Fruit fly (Drosophila melanogaster) whole organism, embryonic: ENCODE measurements around the gene Eig71Ej.

Experiments used
- B-H1 ChIP-seq: fragments of 200-800 bp; sonication (Bioruptor generic); IDR thresholded peaks from 3 replicates; pipeline ENCODE4 v1.3.6; 2022; ENCODE audit warnings: missing biosample characterization, missing genetic modification characterization
- C15 ChIP-seq: fragments of 200-800 bp; sonication (Bioruptor generic); IDR thresholded peaks from 3 replicates; pipeline ENCODE4 v1.3.6; 2022; ENCODE audit warnings: missing biosample characterization, missing genetic modification characterization
- CG12299 ChIP-seq: fragments of 200-800 bp; sonication (Bioruptor generic); optimal IDR thresholded peaks from 2 replicates; lab custom pipeline; 2018; ENCODE audit warnings: missing biosample characterization, mild to moderate bottlenecking, missing genetic modification characterization
- CG2116 ChIP-seq: fragments of 200-800 bp; sonication (Bioruptor generic); optimal IDR thresholded peaks from 3 replicates; lab custom pipeline; 2018; ENCODE audit warnings: missing biosample characterization, mild to moderate bottlenecking, missing genetic modification characterization
- CG30020 ChIP-seq: fragments of 200-800 bp; optimal IDR thresholded peaks from 2 replicates; lab custom pipeline; 2019; ENCODE audit warnings: missing biosample characterization, mild to moderate bottlenecking, missing genetic modification characterization, moderate library complexity
- CG3163 ChIP-seq: fragments of 200-800 bp; sonication (Bioruptor generic); optimal IDR thresholded peaks from 3 replicates; lab custom pipeline; 2016; ENCODE audit warnings: missing biosample characterization, missing genetic modification characterization
- CG32532 ChIP-seq: fragments of 200-800 bp; sonication (Bioruptor generic); IDR thresholded peaks from 2 replicates; pipeline ENCODE4 v1.3.6; 2022; ENCODE audit warnings: missing biosample characterization, missing genetic modification characterization
- CG34224 ChIP-seq: fragments of 200-800 bp; sonication (Bioruptor generic); IDR thresholded peaks from 3 replicates; pipeline ENCODE4 v1.3.6; 2022; ENCODE audit warnings: missing biosample characterization, missing genetic modification characterization; ENCODE audit not compliant: partially characterized antibody
- CG4854 ChIP-seq: fragments of 200-800 bp; sonication (Bioruptor generic); optimal IDR thresholded peaks from 2 replicates; lab custom pipeline; 2016; ENCODE audit warnings: missing biosample characterization, missing genetic modification characterization, inconsistent platforms
- CG5953 ChIP-seq: fragments of 200-800 bp; sonication (Bioruptor generic); IDR thresholded peaks from 2 replicates; pipeline ENCODE4 v1.3.6; 2022; ENCODE audit warnings: missing biosample characterization, missing genetic modification characterization
- CG6854 ChIP-seq: fragments of 200-800 bp; sonication (Bioruptor generic); optimal IDR thresholded peaks from 3 replicates; lab custom pipeline; 2017; ENCODE audit warnings: missing biosample characterization, mild to moderate bottlenecking, missing genetic modification characterization
- CG9437 ChIP-seq: fragments of 200-800 bp; sonication (Bioruptor generic); optimal IDR thresholded peaks from 2 replicates; lab custom pipeline; 2018; ENCODE audit warnings: missing biosample characterization, mild to moderate bottlenecking, missing genetic modification characterization
- CG9609 ChIP-seq: fragments of 200-800 bp; sonication (Bioruptor generic); optimal IDR thresholded peaks from 3 replicates; lab custom pipeline; 2016; ENCODE audit warnings: missing biosample characterization, missing genetic modification characterization
- CTCF ChIP-seq: fragments of 200-800 bp; sonication (Bioruptor generic); optimal IDR thresholded peaks from 2 replicates; lab custom pipeline; 2017; ENCODE audit warnings: missing biosample characterization, mild to moderate bottlenecking, missing genetic modification characterization, moderate library complexity
- E2f2 ChIP-seq: fragments of 200-800 bp; sonication (Bioruptor generic); IDR thresholded peaks from 2 replicates; pipeline ENCODE4 v1.3.6; 2022; ENCODE audit warnings: missing biosample characterization, missing genetic modification characterization
- HHEX ChIP-seq: fragments of 200-800 bp; sonication (Bioruptor generic); optimal IDR thresholded peaks from 3 replicates; lab custom pipeline; 2017; ENCODE audit warnings: missing biosample characterization, mild to moderate bottlenecking, missing genetic modification characterization, missing genetic modification reagents
- HmgZ ChIP-seq: fragments of 200-800 bp; sonication (Bioruptor generic); optimal IDR thresholded peaks from 2 replicates; lab custom pipeline; 2018; ENCODE audit warnings: missing biosample characterization, mild to moderate bottlenecking, missing genetic modification characterization
- Optix ChIP-seq: fragments of 200-800 bp; sonication (Bioruptor generic); IDR thresholded peaks from 3 replicates; pipeline ENCODE4 v1.3.6; 2022; ENCODE audit warnings: missing biosample characterization, missing genetic modification characterization
- Pdp1 ChIP-seq, 2 experiments: fragments of 200-800 bp; sonication (Bioruptor generic); optimal IDR thresholded peaks; 3 replicates each; lab custom pipeline; 2016; ENCODE audit warnings: missing biosample characterization in 2 of 2, missing genetic modification characterization in 2 of 2, mild to moderate bottlenecking in 1 of 2, moderate library complexity in 1 of 2
- Scr ChIP-seq: fragments of 200-800 bp; sonication (Bioruptor generic); IDR thresholded peaks from 2 replicates; pipeline ENCODE4 v1.3.6; 2022; ENCODE audit warnings: missing biosample characterization, missing genetic modification characterization; ENCODE audit not compliant: partially characterized antibody
- Side ChIP-seq: fragments of 200-800 bp; sonication (Bioruptor generic); optimal IDR thresholded peaks from 2 replicates; lab custom pipeline; 2016; ENCODE audit warnings: missing biosample characterization, missing genetic modification characterization
- Spps ChIP-seq: fragments of 200-800 bp; sonication (Bioruptor generic); optimal IDR thresholded peaks from 2 replicates; lab custom pipeline; 2018; ENCODE audit warnings: missing biosample characterization, mild to moderate bottlenecking, missing genetic modification characterization
- Usf ChIP-seq: fragments of 200-800 bp; sonication (Bioruptor generic); optimal IDR thresholded peaks from 2 replicates; lab custom pipeline; 2017; ENCODE audit warnings: missing genotype, missing biosample characterization, missing genetic modification characterization
- Xrp1 ChIP-seq: fragments of 200-800 bp; sonication (Bioruptor generic); IDR thresholded peaks from 2 replicates; pipeline ENCODE4 v1.3.6; 2022; ENCODE audit warnings: missing biosample characterization, missing genetic modification characterization
- amos ChIP-seq: fragments of 200-800 bp; sonication (Bioruptor generic); IDR thresholded peaks from 2 replicates; pipeline ENCODE4 v1.3.6; 2022; ENCODE audit warnings: missing biosample characterization, missing genetic modification characterization; ENCODE audit not compliant: partially characterized antibody
- bab2 ChIP-seq: fragments of 200-800 bp; sonication (Bioruptor generic); optimal IDR thresholded peaks from 2 replicates; lab custom pipeline; 2016; ENCODE audit warnings: missing biosample characterization, missing genetic modification characterization
- bbx ChIP-seq: fragments of 200-800 bp; sonication (Bioruptor generic); IDR thresholded peaks from 2 replicates; pipeline ENCODE4 v1.3.6; 2022; ENCODE audit warnings: missing biosample characterization, missing genetic modification characterization; ENCODE audit not compliant: partially characterized antibody
- bowl ChIP-seq: fragments of 200-800 bp; sonication (Bioruptor generic); IDR thresholded peaks from 2 replicates; pipeline ENCODE4 v1.3.6; 2022; ENCODE audit warnings: missing biosample characterization, missing genetic modification characterization
- cg ChIP-seq: fragments of 200-800 bp; sonication (Bioruptor generic); optimal IDR thresholded peaks from 3 replicates; lab custom pipeline; 2019; ENCODE audit warnings: missing biosample characterization, mild to moderate bottlenecking, missing genetic modification characterization, moderate library complexity
- ci ChIP-seq: fragments of 200-800 bp; sonication (Bioruptor generic); IDR thresholded peaks from 3 replicates; pipeline ENCODE4 v1.3.6; 2022; ENCODE audit warnings: missing biosample characterization, missing genetic modification characterization
- croc ChIP-seq: fragments of 200-800 bp; sonication (Bioruptor generic); conservative IDR thresholded peaks from 3 replicates; pipeline ENCODE4 v1.3.6; 2022; ENCODE audit warnings: missing biosample characterization, missing genetic modification characterization
- dm ChIP-seq: fragments of 200-800 bp; sonication (Bioruptor generic); optimal IDR thresholded peaks from 3 replicates; lab custom pipeline; 2016; ENCODE audit warnings: missing biosample characterization, missing genetic modification characterization
- eve ChIP-seq, 2 experiments: fragments of >200 bp; optimal IDR thresholded peaks; 2 replicates each; lab custom pipeline; 2017; ENCODE audit warnings: missing biosample characterization in 2 of 2, missing genetic modification characterization in 2 of 2
- ewg ChIP-seq: fragments of 200-800 bp; sonication (Bioruptor generic); optimal IDR thresholded peaks from 3 replicates; lab custom pipeline; 2017; ENCODE audit warnings: mild to moderate bottlenecking, missing biosample characterization, missing genetic modification reagents, missing genetic modification characterization
- gsb-n ChIP-seq: fragments of 200-800 bp; sonication (Bioruptor generic); optimal IDR thresholded peaks from 3 replicates; lab custom pipeline; 2018; ENCODE audit warnings: missing biosample characterization, mild to moderate bottlenecking, missing genetic modification characterization
- hth ChIP-seq: fragments of >200 bp; optimal IDR thresholded peaks from 2 replicates; lab custom pipeline; 2017; ENCODE audit warnings: inconsistent platforms
- kni ChIP-seq: fragments of 200-800 bp; sonication (Bioruptor generic); optimal IDR thresholded peaks from 3 replicates; lab custom pipeline; 2017; ENCODE audit warnings: mild to moderate bottlenecking, missing biosample characterization, missing genetic modification reagents, missing genetic modification characterization
- lola ChIP-seq, 3 experiments: fragments of >200 bp in 2 of 3; fragments of 200-800 bp in 1 of 3; sonication (Bioruptor generic) in 1 of 3; optimal IDR thresholded peaks; 2 replicates each; lab custom pipeline; 2017 to 2019; ENCODE audit warnings: missing biosample characterization in 3 of 3, missing genetic modification characterization in 3 of 3, mild to moderate bottlenecking in 1 of 3, moderate library complexity in 1 of 3
- pho ChIP-seq: fragments of 200-800 bp; sonication (Bioruptor generic); optimal IDR thresholded peaks from 2 replicates; lab custom pipeline; 2016; ENCODE audit warnings: missing biosample characterization, missing genetic modification characterization
- rib ChIP-seq: fragments of 200-800 bp; sonication (Bioruptor generic); IDR thresholded peaks from 2 replicates; pipeline ENCODE4 v1.3.6; 2022; ENCODE audit warnings: missing biosample characterization, missing genetic modification characterization
- sc ChIP-seq, 3 experiments: fragments of >200 bp in 2 of 3; fragments of 200-800 bp in 1 of 3; sonication (Bioruptor generic) in 1 of 3; optimal IDR thresholded peaks; 2 replicates in 2 of 3; 3 replicates in 1 of 3; lab custom pipeline; 2017; ENCODE audit warnings: mild to moderate bottlenecking in 1 of 3, missing biosample characterization in 1 of 3, missing genetic modification characterization in 1 of 3, missing genetic modification reagents in 1 of 3
- sd ChIP-seq: fragments of 200-800 bp; sonication (Bioruptor generic); optimal IDR thresholded peaks from 3 replicates; lab custom pipeline; 2018; ENCODE audit warnings: missing biosample characterization, mild to moderate bottlenecking, missing genetic modification characterization, moderate library complexity
- sens-2 ChIP-seq: fragments of 200-800 bp; sonication (Bioruptor generic); IDR thresholded peaks from 2 replicates; pipeline ENCODE4 v1.3.6; 2022; ENCODE audit warnings: missing biosample characterization, missing genetic modification characterization
- ssp ChIP-seq: fragments of 200-800 bp; sonication (Bioruptor generic); IDR thresholded peaks from 2 replicates; pipeline ENCODE4 v1.3.6; 2022; ENCODE audit warnings: missing biosample characterization, missing genetic modification characterization
- tll ChIP-seq, 2 experiments: fragments of 200-800 bp in 1 of 2; fragments of >200 bp in 1 of 2; sonication (Bioruptor generic) in 1 of 2; optimal IDR thresholded peaks; 2 replicates each; lab custom pipeline; 2017 to 2019; ENCODE audit warnings: missing biosample characterization in 2 of 2, missing genetic modification characterization in 2 of 2, mild to moderate bottlenecking in 1 of 2, moderate library complexity in 1 of 2
- toy ChIP-seq: fragments of 200-800 bp; sonication (Bioruptor generic); IDR thresholded peaks from 2 replicates; pipeline ENCODE4 v1.3.6; 2022; ENCODE audit warnings: missing biosample characterization, missing genetic modification characterization
- tup ChIP-seq: fragments of 200-800 bp; sonication (Bioruptor generic); optimal IDR thresholded peaks from 2 replicates; lab custom pipeline; 2016; ENCODE audit warnings: missing biosample characterization, mild to moderate bottlenecking, missing genetic modification characterization, moderate library complexity
- usp ChIP-seq: fragments of >200 bp; optimal IDR thresholded peaks from 2 replicates; lab custom pipeline; 2017; ENCODE audit warnings: missing biosample characterization, missing genetic modification characterization
- wor ChIP-seq: fragments of 200-800 bp; sonication (Bioruptor generic); IDR thresholded peaks from 2 replicates; pipeline ENCODE4 v1.3.6; 2022; ENCODE audit warnings: missing biosample characterization, missing genetic modification characterization

The Eig71Ej gene

DNA sequence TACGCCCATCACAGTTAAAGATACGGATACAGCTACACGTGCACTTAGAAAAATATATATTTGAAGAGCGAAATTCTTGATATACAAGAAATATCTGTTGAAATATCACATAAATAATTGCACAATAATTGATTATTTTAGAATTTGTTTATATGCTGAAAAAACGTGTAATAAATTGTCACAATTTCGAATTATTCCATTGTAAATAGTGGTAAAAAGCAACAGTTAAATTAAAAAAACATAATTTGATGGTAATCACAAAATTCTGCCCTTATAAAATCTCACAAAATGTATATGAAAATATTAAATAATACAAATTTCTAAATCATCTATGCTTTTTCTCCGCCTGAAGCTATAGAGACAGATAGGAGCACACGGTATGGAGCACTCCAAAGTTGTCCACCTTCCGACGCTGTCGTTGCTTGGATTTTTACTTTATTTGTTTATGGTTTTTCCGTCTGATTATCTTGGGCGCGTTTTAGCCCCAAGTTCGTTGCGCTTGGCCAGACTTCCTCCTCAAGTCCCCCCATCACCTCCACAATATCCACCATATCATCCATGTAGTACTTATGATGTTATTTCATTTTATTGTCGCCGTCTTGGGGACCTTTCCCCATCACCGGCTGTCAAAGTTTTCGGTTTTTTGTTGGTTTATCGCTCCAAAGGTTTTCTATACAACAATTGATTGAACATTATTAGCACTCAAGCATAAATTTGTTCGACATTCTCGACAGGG, 43.6 kb upstream of the Eig71Ej start (continued):
- TF ChIP-seq tll (GFP tag; optimal IDR thresholded peaks at IDR 0.05; lab: Kevin White, UChicago) = no peak
- no peak for TF ChIP-seq HHEX
- TF ChIP-seq CG2116 (GFP tag; lab: Kevin White, UChicago) = peak; percentile 33
- no peak for TF ChIP-seq pho (GFP tag; lab: Kevin White, UChicago)
- peak; percentile 25; the same call in 1 of the 3 replicates for TF ChIP-seq croc
- TF ChIP-seq CG9609 = no peak
- peak; percentile 32; the same call in 1 of the 2 replicates for TF ChIP-seq ssp (GFP tag; lab: Robert Waterston, UW)
- no peak for TF ChIP-seq CG6854
- TF ChIP-seq toy = no peak
- TF ChIP-seq B-H1 (GFP tag; lab: Robert Waterston, UW) = no peak
- peak; percentile 40 for TF ChIP-seq gsb-n
- peak; percentile 35; the same call in 1 of the 2 replicates for TF ChIP-seq CG5953
- TF ChIP-seq C15 = no peak
- TF ChIP-seq dm = peak; percentile 25
- TF ChIP-seq CG34224 (GFP tag; lab: Robert Waterston, UW) = no peak
- peak in 1 of 2 experiments; percentile 49 for TF ChIP-seq Pdp1 (GFP tag; optimal IDR thresholded peaks at IDR 0.05; lab: Kevin White, UChicago)
- no peak for TF ChIP-seq Side (GFP tag; lab: Kevin White, UChicago)
- no peak for TF ChIP-seq CG4854
- no peak for TF ChIP-seq CG3163 (GFP tag; lab: Kevin White, UChicago)
- TF ChIP-seq CG9437 (GFP tag; lab: Kevin White, UChicago) = peak; percentile 45
- TF ChIP-seq Usf = peak; percentile 2
- no peak for TF ChIP-seq kni
- no peak for TF ChIP-seq bab2
- no peak for TF ChIP-seq sc (optimal IDR thresholded peaks at IDR 0.05; lab: Kevin White, UChicago)
- TF ChIP-seq sc (GFP tag; optimal IDR thresholded peaks at IDR 0.05; lab: Kevin White, UChicago) = peak; percentile 63
- no peak for TF ChIP-seq bowl (GFP tag; lab: Robert Waterston, UW)
- TF ChIP-seq Scr = no peak
- no peak for TF ChIP-seq tup (GFP tag; lab: Kevin White, UChicago)
- no peak for TF ChIP-seq CTCF (GFP tag; lab: Kevin White, UChicago)
- TF ChIP-seq hth = no peak
- TF ChIP-seq CG12299 (tag; lab: Kevin White, UChicago) = no peak
- no peak for TF ChIP-seq sens-2 (GFP tag; lab: Robert Waterston, UW)
- TF ChIP-seq Spps (tag; lab: Kevin White, UChicago) = peak; percentile 53
- 0 out of 3 replicates have a peak, but pooled peaks have one; percentile 31 for TF ChIP-seq ci (GFP tag; lab: Robert Waterston, UW)
- peak; percentile 46 for TF ChIP-seq ewg (GFP tag; lab: Kevin White, UChicago)
- TF ChIP-seq eve (GFP tag; optimal IDR thresholded peaks at IDR 0.05; lab: Kevin White, UChicago) = peak in 1 of 2 experiments; percentile 35
- TF ChIP-seq sd (tag; lab: Kevin White, UChicago) = peak; percentile 7
- peak; percentile 9; the same call in 1 of the 2 replicates for TF ChIP-seq E2f2 (GFP tag; lab: Robert Waterston, UW)
- TF ChIP-seq bbx (GFP tag; lab: Robert Waterston, UW) = no peak
- peak; percentile 2 for TF ChIP-seq cg (GFP tag; lab: Kevin White, UChicago)
- TF ChIP-seq CG30020 = no peak
- no peak for TF ChIP-seq Optix (GFP tag; lab: Robert Waterston, UW)
- TF ChIP-seq amos (GFP tag; lab: Robert Waterston, UW) = no peak
- TF ChIP-seq rib (GFP tag; lab: Robert Waterston, UW) = 0 out of 2 replicates have a peak, but pooled peaks have one; percentile 14
- peak in 1 of 3 experiments; percentile 85 for TF ChIP-seq lola (GFP tag; optimal IDR thresholded peaks at IDR 0.05; lab: Kevin White, UChicago)
- TF ChIP-seq wor (GFP tag; lab: Robert Waterston, UW) = peak; percentile 49; the same call in 1 of the 2 replicates
- TF ChIP-seq usp (GFP tag; lab: Kevin White, UChicago) = no peak
- no peak for TF ChIP-seq HmgZ (tag; lab: Kevin White, UChicago)
- peak; percentile 66 for TF ChIP-seq Xrp1 (GFP tag; lab: Robert Waterston, UW)
- TF ChIP-seq CG32532 (GFP tag; lab: Robert Waterston, UW) = no peak
